Worm (Caenorhabditis elegans) whole organism, young adult: ENCODE data around the gene F49C12.11.
A peak's percentile ranks its signal among the peaks of the same experiment; 100 is the strongest.

Source experiments
- B0261.1 ChIP-seq: sonication (generic microtip); optimal IDR thresholded peaks from 2 replicates; lab custom pipeline; 2016; ENCODE audit warnings: mild to moderate bottlenecking, missing genetic modification characterization, moderate library complexity, missing compliant biosample characterization
- F10E7.11 ChIP-seq: sonication (generic microtip); optimal IDR thresholded peaks from 2 replicates; lab custom pipeline; 2017; ENCODE audit warnings: mild to moderate bottlenecking, missing genetic modification characterization, moderate library complexity, missing compliant biosample characterization
- F22D6.2 ChIP-seq: sonication (generic microtip); optimal IDR thresholded peaks from 2 replicates; lab custom pipeline; 2016; ENCODE audit warnings: mild to moderate bottlenecking, missing genetic modification characterization, missing compliant biosample characterization
- F37B4.10 ChIP-seq: fragments of 200-800 bp; sonication (Bioruptor generic); IDR thresholded peaks from 2 replicates; pipeline ENCODE4 v1.3.6; 2022; ENCODE audit warnings: missing genetic modification characterization, missing compliant biosample characterization
- F55B11.4 ChIP-seq: sonication (generic microtip); optimal IDR thresholded peaks from 2 replicates; lab custom pipeline; 2016; ENCODE audit warnings: missing compliant biosample characterization, missing genetic modification characterization, borderline replicate concordance; ENCODE audit not compliant: insufficient read depth
- F57A8.1 ChIP-seq: fragments of 200-800 bp; sonication (Bioruptor generic); optimal IDR thresholded peaks from 2 replicates; lab custom pipeline; 2018; ENCODE audit warnings: mild to moderate bottlenecking, missing genetic modification characterization, moderate library complexity, missing compliant biosample characterization
- K11D2.4 ChIP-seq: fragments of 200-800 bp; sonication (Bioruptor generic); IDR thresholded peaks from 2 replicates; pipeline ENCODE4 v1.3.6; 2022; ENCODE audit warnings: missing genetic modification reagents, missing genetic modification characterization, missing compliant biosample characterization
- K12H6.12 ChIP-seq: fragments of 200-800 bp; sonication (Bioruptor generic); optimal IDR thresholded peaks from 2 replicates; lab custom pipeline; 2018; ENCODE audit warnings: mild to moderate bottlenecking, missing genetic modification characterization, missing compliant biosample characterization
- Y53F4B.3 ChIP-seq: fragments of 200-800 bp; sonication (Bioruptor generic); IDR thresholded peaks from 2 replicates; pipeline ENCODE4 v1.3.6; 2022; ENCODE audit warnings: missing genetic modification reagents, missing genetic modification characterization, missing compliant biosample characterization
- Y53G8AR.9 ChIP-seq: fragments of 200-800 bp; sonication (Bioruptor generic); conservative IDR thresholded peaks from 2 replicates; pipeline ENCODE4 v1.3.6; 2022; ENCODE audit warnings: missing genetic modification reagents, missing genetic modification characterization, missing compliant biosample characterization
- ZK185.1 ChIP-seq: sonication (generic microtip); optimal IDR thresholded peaks from 2 replicates; lab custom pipeline; 2016; ENCODE audit warnings: mild to moderate bottlenecking, missing genetic modification characterization, missing compliant biosample characterization; ENCODE audit not compliant: poor library complexity, severe bottlenecking
- aptf-3 ChIP-seq: fragments of 200-800 bp; sonication (Bioruptor generic); IDR thresholded peaks from 2 replicates; pipeline ENCODE4 v1.3.6; 2022; ENCODE audit warnings: missing genetic modification characterization, missing compliant biosample characterization
- atf-7 ChIP-seq: sonication (generic microtip); optimal IDR thresholded peaks from 2 replicates; lab custom pipeline; 2017; ENCODE audit warnings: mild to moderate bottlenecking, missing genetic modification characterization, missing compliant biosample characterization
- athp-1 ChIP-seq: sonication (generic microtip); optimal IDR thresholded peaks from 2 replicates; lab custom pipeline; 2017; ENCODE audit warnings: mild to moderate bottlenecking, missing genetic modification characterization, missing compliant biosample characterization
- bed-1 ChIP-seq: fragments of 200-800 bp; sonication (Bioruptor generic); IDR thresholded peaks from 2 replicates; pipeline ENCODE4 v1.3.6; 2022; ENCODE audit warnings: missing genetic modification reagents, missing genetic modification characterization, missing compliant biosample characterization
- bed-2 ChIP-seq: fragments of 200-800 bp; sonication (Bioruptor generic); IDR thresholded peaks from 2 replicates; pipeline ENCODE4 v1.3.6; 2022; ENCODE audit warnings: missing genetic modification reagents, missing genetic modification characterization, missing compliant biosample characterization
- ceh-100 ChIP-seq: fragments of 200-800 bp; sonication (Bioruptor generic); IDR thresholded peaks from 2 replicates; pipeline ENCODE4 v1.3.6; 2022; ENCODE audit warnings: missing genetic modification reagents, missing genetic modification characterization, missing compliant biosample characterization
- ceh-40 ChIP-seq: fragments of 200-800 bp; sonication (Bioruptor generic); IDR thresholded peaks from 2 replicates; pipeline ENCODE4 v1.3.6; 2022; ENCODE audit warnings: missing genetic modification characterization, missing compliant biosample characterization
- ceh-91 ChIP-seq: fragments of 200-800 bp; sonication (Bioruptor generic); IDR thresholded peaks from 2 replicates; pipeline ENCODE4 v1.3.6; 2022; ENCODE audit warnings: missing genetic modification reagents, missing genetic modification characterization, missing compliant biosample characterization
- dpl-1 ChIP-seq: fragments of 150-350 bp; optimal IDR thresholded peaks from 2 replicates; lab custom pipeline; 2014; ENCODE audit warnings: missing biosample characterization, missing genetic modification reagents, missing genetic modification characterization
- efl-1 ChIP-seq: fragments of 150-350 bp; optimal IDR thresholded peaks from 2 replicates; lab custom pipeline; 2014; ENCODE audit warnings: missing biosample characterization, missing genetic modification reagents, missing genetic modification characterization
- ekl-4 ChIP-seq: fragments of 200-800 bp; sonication (Bioruptor generic); IDR thresholded peaks from 2 replicates; pipeline ENCODE4 v1.3.6; 2022; ENCODE audit warnings: missing genetic modification reagents, missing genetic modification characterization, missing compliant biosample characterization
- ets-4 ChIP-seq: fragments of 200-800 bp; sonication (Bioruptor generic); optimal IDR thresholded peaks from 2 replicates; lab custom pipeline; 2018; ENCODE audit warnings: mild to moderate bottlenecking, missing genetic modification characterization, missing compliant biosample characterization
- him-1 ChIP-seq: sonication (generic microtip); optimal IDR thresholded peaks from 2 replicates; lab custom pipeline; 2016; ENCODE audit warnings: missing genotype, missing genetic modification reagents, missing genetic modification characterization, missing compliant biosample characterization
- hlh-26 ChIP-seq: fragments of 200-800 bp; sonication (Bioruptor generic); conservative IDR thresholded peaks from 2 replicates; pipeline ENCODE4 v1.3.6; 2022; ENCODE audit warnings: missing genetic modification reagents, missing genetic modification characterization, missing compliant biosample characterization
- hsf-1 ChIP-seq: fragments of 200-800 bp; sonication (Bioruptor generic); IDR thresholded peaks from 2 replicates; pipeline ENCODE4 v1.3.6; 2022; ENCODE audit warnings: missing genetic modification reagents, missing genetic modification characterization, missing compliant biosample characterization
- lag-1 ChIP-seq: fragments of 200-800 bp; sonication (Bioruptor generic); IDR thresholded peaks from 2 replicates; pipeline ENCODE4 v1.3.6; 2022; ENCODE audit warnings: missing genetic modification reagents, missing genetic modification characterization, missing compliant biosample characterization
- lin-35 ChIP-seq, 3 experiments: fragments of 150-350 bp in 2 of 3; sonication (generic microtip) in 1 of 3; optimal IDR thresholded peaks; 2 replicates each; lab custom pipeline; 2014 to 2018; ENCODE audit warnings: missing biosample characterization in 3 of 3, missing genetic modification characterization in 3 of 3, missing genetic modification reagents in 3 of 3
- lir-1 ChIP-seq: fragments of 200-800 bp; sonication (Bioruptor generic); conservative IDR thresholded peaks from 2 replicates; pipeline ENCODE4 v1.3.6; 2022; ENCODE audit warnings: missing genetic modification reagents, missing genetic modification characterization, missing compliant biosample characterization
- lsl-1 ChIP-seq: fragments of 200-800 bp; sonication (Bioruptor generic); optimal IDR thresholded peaks from 2 replicates; lab custom pipeline; 2018; ENCODE audit warnings: mild to moderate bottlenecking, missing genetic modification characterization, moderate library complexity, missing compliant biosample characterization
- madf-3 ChIP-seq: fragments of 200-800 bp; sonication (Bioruptor generic); IDR thresholded peaks from 2 replicates; pipeline ENCODE4 v1.3.6; 2022; ENCODE audit warnings: missing genetic modification reagents, missing genetic modification characterization, missing compliant biosample characterization
- madf-6 ChIP-seq: fragments of 200-800 bp; sonication (Bioruptor generic); IDR thresholded peaks from 2 replicates; pipeline ENCODE4 v1.3.6; 2022; ENCODE audit warnings: missing genetic modification reagents, missing genetic modification characterization, missing compliant biosample characterization
- madf-8 ChIP-seq: fragments of 200-800 bp; sonication (Bioruptor generic); conservative IDR thresholded peaks from 2 replicates; pipeline ENCODE4 v1.3.6; 2022; ENCODE audit warnings: missing genetic modification reagents, missing genetic modification characterization, missing compliant biosample characterization
- mel-28 ChIP-seq: sonication (generic microtip); optimal IDR thresholded peaks from 2 replicates; lab custom pipeline; 2016; ENCODE audit warnings: borderline replicate concordance, mild to moderate bottlenecking, missing genetic modification characterization, missing compliant biosample characterization
- nfya-1 ChIP-seq: sonication (generic microtip); optimal IDR thresholded peaks from 2 replicates; lab custom pipeline; 2017; ENCODE audit warnings: antibody characterized with exemption, missing compliant biosample characterization, missing genetic modification characterization, borderline replicate concordance; ENCODE audit not compliant: insufficient read depth
- nfya-2 ChIP-seq: fragments of 200-800 bp; sonication (Bioruptor generic); IDR thresholded peaks from 2 replicates; pipeline ENCODE4 v1.3.6; 2022; ENCODE audit warnings: missing genetic modification reagents, missing genetic modification characterization, missing compliant biosample characterization
- nhr-27 ChIP-seq: fragments of 200-800 bp; sonication (Bioruptor generic); optimal IDR thresholded peaks from 2 replicates; lab custom pipeline; 2018; ENCODE audit warnings: mild to moderate bottlenecking, missing genetic modification characterization, moderate library complexity, missing compliant biosample characterization
- rpc-1 ChIP-seq, 2 experiments: fragments of 150-350 bp in 1 of 2; sonication (generic microtip) in 1 of 2; optimal IDR thresholded peaks; 2 replicates each; lab custom pipeline; 2014 to 2018; ENCODE audit warnings: missing biosample characterization in 1 of 2, missing genetic modification characterization in 1 of 2, missing genetic modification reagents in 1 of 2, missing genotype in 1 of 2
- sea-2 ChIP-seq: fragments of 200-800 bp; sonication (Bioruptor generic); IDR thresholded peaks from 2 replicates; pipeline ENCODE4 v1.3.6; 2022; ENCODE audit warnings: missing genetic modification characterization, missing compliant biosample characterization
- snpc-1.3 ChIP-seq: sonication (generic microtip); optimal IDR thresholded peaks from 2 replicates; lab custom pipeline; 2017; ENCODE audit warnings: missing genetic modification characterization, mild to moderate bottlenecking, missing compliant biosample characterization, antibody characterized with exemption, moderate library complexity, missing genotype, missing genetic modification reagents; ENCODE audit not compliant: insufficient read depth
- snpc-3.4 ChIP-seq: sonication (generic microtip); optimal IDR thresholded peaks from 2 replicates; lab custom pipeline; 2017; ENCODE audit warnings: missing genetic modification characterization, mild to moderate bottlenecking, missing compliant biosample characterization, antibody characterized with exemption, moderate library complexity, missing genotype, missing genetic modification reagents
- sptf-2 ChIP-seq: fragments of 200-800 bp; sonication (Bioruptor generic); optimal IDR thresholded peaks from 2 replicates; lab custom pipeline; 2018; ENCODE audit warnings: mild to moderate bottlenecking, missing genetic modification characterization, missing compliant biosample characterization
- tlf-1 ChIP-seq: fragments of 200-800 bp; sonication (Bioruptor generic); optimal IDR thresholded peaks from 2 replicates; lab custom pipeline; 2018; ENCODE audit warnings: mild to moderate bottlenecking, missing genetic modification characterization, missing compliant biosample characterization
- unc-62 ChIP-seq: fragments of 150-350 bp; optimal IDR thresholded peaks from 2 replicates; lab custom pipeline; 2014; ENCODE audit warnings: missing biosample characterization, missing genetic modification reagents, missing genetic modification characterization
- xnd-1 ChIP-seq: sonication (generic microtip); optimal IDR thresholded peaks from 2 replicates; lab custom pipeline; 2016; ENCODE audit warnings: missing genotype, missing genetic modification reagents, missing genetic modification characterization, missing compliant biosample characterization
- ztf-25 ChIP-seq: fragments of 200-800 bp; sonication (Bioruptor generic); IDR thresholded peaks from 2 replicates; pipeline ENCODE4 v1.3.6; 2022; ENCODE audit warnings: missing genetic modification reagents, missing genetic modification characterization, missing compliant biosample characterization
- ztf-26 ChIP-seq: sonication (generic microtip); optimal IDR thresholded peaks from 2 replicates; lab custom pipeline; 2017; ENCODE audit warnings: missing genetic modification characterization, missing compliant biosample characterization

Gene F49C12.11

ce11 chrIV:9367852-9368627, 48.9 kb downstream of the F49C12.11 start (continued):
- TF ChIP-seq K12H6.12, result no peak
- no peak for TF ChIP-seq ceh-40 (GFP tag; lab: Robert Waterston, UW)
- no peak for TF ChIP-seq K11D2.4 (GFP tag; lab: Robert Waterston, UW)
- no peak for TF ChIP-seq sea-2 (GFP tag; lab: Robert Waterston, UW)
- TF ChIP-seq nfya-2 (GFP tag; lab: Robert Waterston, UW), result no peak
- peak; percentile 10 for TF ChIP-seq ZK185.1
- no peak for TF ChIP-seq ztf-25 (GFP tag; lab: Robert Waterston, UW)
- TF ChIP-seq tlf-1 (GFP tag; lab: Kevin White, UChicago), result peak; percentile 50
- no peak for TF ChIP-seq lag-1 (GFP tag; lab: Robert Waterston, UW)
- peak; percentile 92 for TF ChIP-seq efl-1 (GFP tag; lab: Kevin White, UChicago)
- TF ChIP-seq madf-3, result no peak
- no peak for TF ChIP-seq lin-35 (GFP tag; optimal IDR thresholded peaks at IDR 0.05; lab: Kevin White, UChicago)
- TF ChIP-seq nfya-1 (tag; lab: Kevin White, UChicago), result no peak
- TF ChIP-seq snpc-3.4 (tag; lab: Kevin White, UChicago), result peak; percentile 70
- TF ChIP-seq unc-62 (GFP tag; lab: Kevin White, UChicago), result no peak
- no peak for TF ChIP-seq ets-4 (GFP tag; lab: Kevin White, UChicago)
- peak; percentile 76 for TF ChIP-seq ceh-91 (GFP tag; lab: Robert Waterston, UW)
- TF ChIP-seq hsf-1 (GFP tag; lab: Robert Waterston, UW), result 0 out of 2 replicates have a peak, but pooled peaks have one; percentile 16
- peak; percentile 90 for TF ChIP-seq lsl-1 (GFP tag; lab: Kevin White, UChicago)
- TF ChIP-seq him-1 (tag; lab: Kevin White, UChicago), result no peak
- TF ChIP-seq F22D6.2 (tag; lab: Kevin White, UChicago), result no peak
- TF ChIP-seq madf-8 (GFP tag; lab: Robert Waterston, UW), result peak; percentile 82
- TF ChIP-seq aptf-3, result no peak
- TF ChIP-seq xnd-1 (tag; lab: Kevin White, UChicago), result peak; percentile 89
- no peak for TF ChIP-seq bed-2
- no peak for TF ChIP-seq Y53F4B.3 (GFP tag; lab: Robert Waterston, UW)
- no peak for TF ChIP-seq athp-1
- no peak for TF ChIP-seq F37B4.10 (GFP tag; lab: Robert Waterston, UW)
- no peak for TF ChIP-seq nhr-27 (tag; lab: Kevin White, UChicago)
- no peak for TF ChIP-seq Y53G8AR.9 (GFP tag; lab: Robert Waterston, UW)
- no peak for TF ChIP-seq rpc-1 (optimal IDR thresholded peaks at IDR 0.05; lab: Kevin White, UChicago)
- TF ChIP-seq rpc-1 (tag; optimal IDR thresholded peaks at IDR 0.05; lab: Kevin White, UChicago), result no peak
- TF ChIP-seq bed-1, result no peak
- no peak for TF ChIP-seq mel-28 (tag; lab: Kevin White, UChicago)
- peak; percentile 96 for TF ChIP-seq madf-6
- TF ChIP-seq lir-1 (GFP tag; lab: Robert Waterston, UW), result no peak
- TF ChIP-seq hlh-26, result no peak
- no peak for TF ChIP-seq F10E7.11 (tag; lab: Kevin White, UChicago)
- TF ChIP-seq F57A8.1, result no peak
- TF ChIP-seq sptf-2 (GFP tag; lab: Kevin White, UChicago), result no peak
- no peak for TF ChIP-seq B0261.1
- TF ChIP-seq ekl-4 (GFP tag; lab: Robert Waterston, UW), result peak; percentile 31; the same call in 1 of the 2 replicates
- peak; percentile 76 for TF ChIP-seq dpl-1 (GFP tag; lab: Kevin White, UChicago)
- peak; percentile 67 for TF ChIP-seq snpc-1.3 (tag; lab: Kevin White, UChicago)
- TF ChIP-seq atf-7 (tag; lab: Kevin White, UChicago), result no peak
- no peak for TF ChIP-seq ztf-26 (tag; lab: Kevin White, UChicago)
- TF ChIP-seq F55B11.4, result no peak
- no peak for TF ChIP-seq ceh-100 (GFP tag; lab: Robert Waterston, UW)
